Worm (Caenorhabditis elegans) whole organism, L1 larva: Measurements from ENCODE around the gene dyf-2.

Source experiments
- Y116A8C.19 ChIP-seq: sonication (generic microtip); optimal IDR thresholded peaks from 2 replicates; lab custom pipeline; 2016; ENCODE audit warnings: missing compliant biosample characterization, missing genetic modification characterization, borderline replicate concordance
- ama-1 ChIP-seq: fragments of 150-350 bp; optimal IDR thresholded peaks from 2 replicates; lab custom pipeline; 2014
- ceh-88 ChIP-seq: fragments of 200-800 bp; sonication (Bioruptor generic); IDR thresholded peaks from 2 replicates; pipeline ENCODE4 v1.3.6; 2022; ENCODE audit warnings: missing genetic modification characterization, missing compliant biosample characterization
- egl-27 ChIP-seq, 2 experiments: fragments of 150-350 bp in 1 of 2; sonication (generic microtip); optimal IDR thresholded peaks; 3 replicates each; lab custom pipeline; 2017 to 2018; ENCODE audit warnings: missing biosample characterization in 2 of 2, missing genetic modification characterization in 2 of 2, missing genetic modification reagents in 2 of 2
- elt-2 ChIP-seq: sonication (generic microtip); optimal IDR thresholded peaks from 2 replicates; lab custom pipeline; 2016; ENCODE audit warnings: missing genetic modification characterization, mild to moderate bottlenecking, inconsistent platforms, missing compliant biosample characterization, missing genetic modification reagents
- lin-13 ChIP-seq: fragments of 150-350 bp; optimal IDR thresholded peaks from 2 replicates; lab custom pipeline; 2014; ENCODE audit warnings: missing biosample characterization, missing genetic modification reagents, missing genetic modification characterization
- lin-14 ChIP-seq: fragments of 200-800 bp; sonication (Bioruptor generic); optimal IDR thresholded peaks from 2 replicates; lab custom pipeline; 2018; ENCODE audit warnings: mild to moderate bottlenecking, missing genetic modification characterization, moderate library complexity, missing compliant biosample characterization
- lin-15B ChIP-seq: fragments of 150-350 bp; sonication (generic microtip); optimal IDR thresholded peaks from 3 replicates; lab custom pipeline; 2014; ENCODE audit warnings: missing biosample characterization, missing genetic modification characterization
- snpc-4 ChIP-seq: fragments of 150-350 bp; optimal IDR thresholded peaks from 2 replicates; lab custom pipeline; 2014; ENCODE audit warnings: missing biosample characterization, missing genetic modification characterization
- unc-130 ChIP-seq: fragments of 150-350 bp; optimal IDR thresholded peaks from 2 replicates; lab custom pipeline; 2017; ENCODE audit warnings: missing biosample characterization, missing genetic modification characterization, inconsistent platforms
- unc-30 ChIP-seq: sonication (generic microtip); optimal IDR thresholded peaks from 2 replicates; lab custom pipeline; 2017; ENCODE audit warnings: missing biosample characterization, missing genetic modification characterization

- TF ChIP-seq lin-13 (GFP tag; lab: Kevin White, UChicago), result no peak
- no peak for TF ChIP-seq snpc-4 (tag; lab: Kevin White, UChicago)
- TF ChIP-seq elt-2, result no peak
- no peak for TF ChIP-seq Y116A8C.19 (tag; lab: Kevin White, UChicago)
- no peak for TF ChIP-seq unc-30 (tag; lab: Kevin White, UChicago)
- TF ChIP-seq lin-15B, result no peak
- no peak for TF ChIP-seq egl-27 (tag; optimal IDR thresholded peaks at IDR 0.05; lab: Kevin White, UChicago)
- TF ChIP-seq unc-130 (tag; lab: Kevin White, UChicago), result no peak
- no peak for TF ChIP-seq lin-14
- no peak; the same call in 1 of the 2 replicates for TF ChIP-seq ceh-88 (GFP tag; lab: Robert Waterston, UW)
- TF ChIP-seq ama-1 (lab: Kevin White, UChicago), result no peak
These were observed 30.6 kb upstream of the dyf-2 start for ce11 chrIII:13716831-13717230.
